Fruit fly (Drosophila melanogaster): ENCODE results near the gene CG4768.
A peak's percentile ranks its signal among the peaks of the same experiment; 100 is the strongest.

dm6 chrX:16833097-16833496, 41.2 kb downstream of the CG4768 start:
- peak; percentile 27 for TF ChIP-seq ey (GFP tag; optimal IDR thresholded peaks at IDR 0.05)
- no peak for TF ChIP-seq sage (GFP tag; optimal IDR thresholded peaks at IDR 0.05)
- no peak for TF ChIP-seq GATAd (GFP tag; optimal IDR thresholded peaks at IDR 0.05)
- TF ChIP-seq h (GFP tag; optimal IDR thresholded peaks at IDR 0.05) = peak; percentile 30
- TF ChIP-seq Rel (GFP tag; optimal IDR thresholded peaks at IDR 0.05) = no peak
- no peak for TF ChIP-seq Rel (tag; optimal IDR thresholded peaks at IDR 0.05)
- no peak for TF ChIP-seq Myc (optimal IDR thresholded peaks at IDR 0.05)
- TF ChIP-seq usp (GFP tag; optimal IDR thresholded peaks at IDR 0.05) = no peak
- no peak for TF ChIP-seq CG32264 (GFP tag; optimal IDR thresholded peaks at IDR 0.05)
- TF ChIP-seq OdsH (GFP tag; optimal IDR thresholded peaks at IDR 0.05) = no peak
- TF ChIP-seq rgr (GFP tag; optimal IDR thresholded peaks at IDR 0.05) = peak; percentile 34
- TF ChIP-seq Abd-B (GFP tag; optimal IDR thresholded peaks at IDR 0.05) = no peak
- TF ChIP-seq lola (GFP tag; optimal IDR thresholded peaks at IDR 0.05) = no peak
- TF ChIP-seq Dfd (GFP tag; optimal IDR thresholded peaks at IDR 0.05) = no peak

All from whole organism, wandering third instar larva.